Worm (Caenorhabditis elegans) whole organism, mixed stage, embryonic: ENCODE data around the gene rfip-1.

ENCODE experiments used
- M03D4.4 ChIP-seq: sonication (generic microtip); optimal IDR thresholded peaks from 2 replicates; lab custom pipeline; 2017; ENCODE audit warnings: mild to moderate bottlenecking, missing genetic modification characterization, missing compliant biosample characterization
- bed-3 ChIP-seq: fragments of 200-800 bp; sonication (Bioruptor generic); optimal IDR thresholded peaks from 3 replicates; lab custom pipeline; 2018; ENCODE audit warnings: mild to moderate bottlenecking, missing genetic modification characterization, moderate library complexity, missing compliant biosample characterization
- ceh-39 ChIP-seq: fragments of 150-350 bp; optimal IDR thresholded peaks from 2 replicates; lab custom pipeline; 2014; ENCODE audit warnings: missing biosample characterization, missing genetic modification characterization
- ceh-43 ChIP-seq: fragments of 200-800 bp; sonication (Bioruptor generic); optimal IDR thresholded peaks from 2 replicates; lab custom pipeline; 2018; ENCODE audit warnings: mild to moderate bottlenecking, missing genetic modification characterization, moderate library complexity, missing compliant biosample characterization
- ceh-83 ChIP-seq: fragments of 200-800 bp; sonication (Bioruptor generic); optimal IDR thresholded peaks from 2 replicates; lab custom pipeline; 2018; ENCODE audit warnings: mild to moderate bottlenecking, missing genetic modification characterization, missing compliant biosample characterization
- ces-1 ChIP-seq: fragments of 150-350 bp; optimal IDR thresholded peaks from 2 replicates; lab custom pipeline; 2014; ENCODE audit warnings: missing biosample characterization, missing genetic modification reagents, missing genetic modification characterization
- cnd-1 ChIP-seq: fragments of 200-800 bp; sonication (Bioruptor generic); optimal IDR thresholded peaks from 2 replicates; lab custom pipeline; 2018; ENCODE audit warnings: mild to moderate bottlenecking, missing genetic modification characterization, missing compliant biosample characterization
- drap-1 ChIP-seq: fragments of 200-800 bp; sonication (Bioruptor generic); optimal IDR thresholded peaks from 3 replicates; lab custom pipeline; 2018; ENCODE audit warnings: mild to moderate bottlenecking, missing genetic modification characterization, missing compliant biosample characterization
- elt-1 ChIP-seq: sonication (generic microtip); optimal IDR thresholded peaks from 2 replicates; lab custom pipeline; 2017; ENCODE audit warnings: missing genetic modification characterization, mild to moderate bottlenecking, missing compliant biosample characterization, antibody characterized with exemption, moderate library complexity, borderline replicate concordance; ENCODE audit not compliant: insufficient read depth
- elt-3 ChIP-seq: fragments of 150-350 bp; optimal IDR thresholded peaks from 2 replicates; lab custom pipeline; 2014; ENCODE audit warnings: missing biosample characterization, missing genetic modification characterization
- flh-1 ChIP-seq: fragments of 200-800 bp; sonication (Bioruptor generic); optimal IDR thresholded peaks from 2 replicates; lab custom pipeline; 2018; ENCODE audit warnings: mild to moderate bottlenecking, missing genetic modification characterization, moderate library complexity, missing compliant biosample characterization
- ham-2 ChIP-seq: fragments of 200-800 bp; sonication (Bioruptor generic); optimal IDR thresholded peaks from 2 replicates; lab custom pipeline; 2018; ENCODE audit warnings: mild to moderate bottlenecking, missing genetic modification characterization, missing compliant biosample characterization
- lin-13 ChIP-seq: fragments of 150-350 bp; optimal IDR thresholded peaks from 2 replicates; lab custom pipeline; 2014; ENCODE audit warnings: missing biosample characterization, missing genetic modification characterization
- lin-32 ChIP-seq: fragments of 200-800 bp; sonication (Bioruptor generic); optimal IDR thresholded peaks from 2 replicates; lab custom pipeline; 2018; ENCODE audit warnings: mild to moderate bottlenecking, missing genetic modification characterization, missing compliant biosample characterization
- mab-5 ChIP-seq: fragments of 150-350 bp; optimal IDR thresholded peaks from 2 replicates; lab custom pipeline; 2014; ENCODE audit warnings: missing biosample characterization, missing genetic modification characterization
- mep-1 ChIP-seq: fragments of 150-350 bp; optimal IDR thresholded peaks from 2 replicates; lab custom pipeline; 2017; ENCODE audit warnings: missing biosample characterization, missing genetic modification reagents, missing genetic modification characterization, inconsistent platforms
- mls-2 ChIP-seq: sonication (generic microtip); optimal IDR thresholded peaks from 2 replicates; lab custom pipeline; 2016; ENCODE audit warnings: mild to moderate bottlenecking, missing genetic modification characterization, moderate library complexity, missing compliant biosample characterization
- nhr-2 ChIP-seq: fragments of 150-350 bp; optimal IDR thresholded peaks from 2 replicates; lab custom pipeline; 2014; ENCODE audit warnings: missing biosample characterization, missing genetic modification characterization
- nhr-237 ChIP-seq: fragments of 150-350 bp; optimal IDR thresholded peaks from 2 replicates; lab custom pipeline; 2014; ENCODE audit warnings: missing biosample characterization, missing genetic modification characterization
- nhr-28 ChIP-seq: fragments of 150-350 bp; optimal IDR thresholded peaks from 2 replicates; lab custom pipeline; 2014; ENCODE audit warnings: missing biosample characterization, missing genetic modification characterization
- nhr-76 ChIP-seq: sonication (generic microtip); optimal IDR thresholded peaks from 2 replicates; lab custom pipeline; 2017; ENCODE audit warnings: missing biosample characterization, missing genetic modification characterization
- sem-2 ChIP-seq: fragments of 200-800 bp; sonication (Bioruptor generic); optimal IDR thresholded peaks from 2 replicates; lab custom pipeline; 2018; ENCODE audit warnings: mild to moderate bottlenecking, missing genetic modification characterization, missing compliant biosample characterization
- snpc-4 ChIP-seq: fragments of 150-350 bp; optimal IDR thresholded peaks from 2 replicates; lab custom pipeline; 2014; ENCODE audit warnings: missing biosample characterization, missing genetic modification characterization
- tbx-8 ChIP-seq: fragments of 200-800 bp; sonication (Bioruptor generic); optimal IDR thresholded peaks from 2 replicates; lab custom pipeline; 2018; ENCODE audit warnings: mild to moderate bottlenecking, missing genetic modification characterization, moderate library complexity, missing compliant biosample characterization
- unc-120 ChIP-seq: sonication (generic microtip); optimal IDR thresholded peaks from 2 replicates; lab custom pipeline; 2017; ENCODE audit warnings: missing genetic modification characterization, missing compliant biosample characterization; ENCODE audit not compliant: poor library complexity, severe bottlenecking
- unc-39 ChIP-seq: fragments of 150-350 bp; optimal IDR thresholded peaks from 2 replicates; lab custom pipeline; 2014; ENCODE audit warnings: missing biosample characterization, missing genetic modification characterization
- unc-62 ChIP-seq: fragments of 150-350 bp; optimal IDR thresholded peaks from 2 replicates; lab custom pipeline; 2014; ENCODE audit warnings: missing biosample characterization, missing genetic modification reagents, missing genetic modification characterization
- ztf-11 ChIP-seq: fragments of 150-350 bp; optimal IDR thresholded peaks from 2 replicates; lab custom pipeline; 2014; ENCODE audit warnings: missing biosample characterization, missing genetic modification characterization

Gene rfip-1

ce11 chrII:5880677-5881076 lies 3.7 kb upstream of the rfip-1 start:
- TF ChIP-seq unc-120: no peak
- TF ChIP-seq ceh-39: no peak
- peak; percentile 23 for TF ChIP-seq mls-2 (tag; lab: Kevin White, UChicago)
- TF ChIP-seq cnd-1 (tag; lab: Kevin White, UChicago): no peak
- TF ChIP-seq mep-1: no peak
- TF ChIP-seq, all 35 proteins: peak for 1

ce11 chrII:5885966-5886621 lies 1.7 kb downstream of the rfip-1 start:
- no peak for TF ChIP-seq sem-2
- TF ChIP-seq nhr-237 (tag; lab: Kevin White, UChicago): peak; percentile 30

ce11 chrII:5889417-5890139 lies 5.2 kb downstream of the rfip-1 start:
- TF ChIP-seq elt-3 (tag; lab: Kevin White, UChicago): no peak
- TF ChIP-seq nhr-28 (tag; lab: Kevin White, UChicago): no peak
- no peak for TF ChIP-seq tbx-8 (GFP tag; lab: Kevin White, UChicago)
- no peak for TF ChIP-seq ceh-39
- TF ChIP-seq M03D4.4 (tag; lab: Kevin White, UChicago): no peak
- no peak for TF ChIP-seq nhr-237 (tag; lab: Kevin White, UChicago)
- no peak for TF ChIP-seq ceh-43 (GFP tag; lab: Kevin White, UChicago)
- TF ChIP-seq ceh-83 (GFP tag; lab: Kevin White, UChicago): no peak
- TF ChIP-seq snpc-4: no peak
- no peak for TF ChIP-seq mep-1
- TF ChIP-seq unc-39 (tag; lab: Kevin White, UChicago): no peak
- no peak for TF ChIP-seq elt-1 (tag; lab: Kevin White, UChicago)
- TF ChIP-seq nhr-2 (tag; lab: Kevin White, UChicago): no peak

- no peak for TF ChIP-seq nhr-237 (tag; lab: Kevin White, UChicago)
- TF ChIP-seq bed-3 (GFP tag; lab: Kevin White, UChicago): no peak
- TF ChIP-seq drap-1 (GFP tag; lab: Kevin White, UChicago): no peak
- TF ChIP-seq lin-32: no peak
- no peak for TF ChIP-seq flh-1 (GFP tag; lab: Kevin White, UChicago)
- no peak for TF ChIP-seq snpc-4
- TF ChIP-seq lin-13 (tag; lab: Kevin White, UChicago): no peak
- no peak for TF ChIP-seq nhr-28 (tag; lab: Kevin White, UChicago)
- TF ChIP-seq ces-1 (GFP tag; lab: Kevin White, UChicago): no peak
- no peak for TF ChIP-seq unc-120
- TF ChIP-seq nhr-76 (tag; lab: Kevin White, UChicago): no peak
- no peak for TF ChIP-seq ceh-43 (GFP tag; lab: Kevin White, UChicago)
- TF ChIP-seq unc-62 (GFP tag; lab: Kevin White, UChicago): no peak
- no peak for TF ChIP-seq ceh-83 (GFP tag; lab: Kevin White, UChicago)
- no peak for TF ChIP-seq cnd-1 (tag; lab: Kevin White, UChicago)
- no peak for TF ChIP-seq ztf-11 (tag; lab: Kevin White, UChicago)
- TF ChIP-seq ham-2 (GFP tag; lab: Kevin White, UChicago): no peak
- TF ChIP-seq tbx-8 (GFP tag; lab: Kevin White, UChicago): no peak
Measured at ce11 chrII:5892813-5893212, 8.5 kb downstream of the rfip-1 start.

- no peak for TF ChIP-seq drap-1 (GFP tag; lab: Kevin White, UChicago)
- no peak for TF ChIP-seq unc-39 (tag; lab: Kevin White, UChicago)
- TF ChIP-seq nhr-28 (tag; lab: Kevin White, UChicago): no peak
Measured at ce11 chrII:5895870-5896269, 11.5 kb downstream of the rfip-1 start, which contains the start of gene F59G1.4. Gene F59G1.4, plus strand, starts transcription at chrII:5896170.

ce11 chrII:5896512-5896911 lies 12.2 kb downstream of the rfip-1 start:
- TF ChIP-seq mep-1 (no peak), snpc-4 (no peak), nhr-237 (tag; lab: Kevin White, UChicago) (no peak), elt-3 (tag; lab: Kevin White, UChicago) (no peak), ceh-39 (no peak), tbx-8 (GFP tag; lab: Kevin White, UChicago) (no peak), nhr-76 (tag; lab: Kevin White, UChicago) (no peak), mab-5 (tag; lab: Kevin White, UChicago) (no peak), ceh-43 (GFP tag; lab: Kevin White, UChicago) (no peak), elt-1 (tag; lab: Kevin White, UChicago) (no peak), ces-1 (GFP tag; lab: Kevin White, UChicago) (no peak), mls-2 (tag; lab: Kevin White, UChicago) (no peak), sem-2 (no peak), ceh-83 (GFP tag; lab: Kevin White, UChicago) (no peak), nhr-2 (tag; lab: Kevin White, UChicago) (no peak), cnd-1 (tag; lab: Kevin White, UChicago) (no peak), lin-13 (tag; lab: Kevin White, UChicago) (no peak), flh-1 (GFP tag; lab: Kevin White, UChicago) (no peak)
